In the genomic region with DNA sequence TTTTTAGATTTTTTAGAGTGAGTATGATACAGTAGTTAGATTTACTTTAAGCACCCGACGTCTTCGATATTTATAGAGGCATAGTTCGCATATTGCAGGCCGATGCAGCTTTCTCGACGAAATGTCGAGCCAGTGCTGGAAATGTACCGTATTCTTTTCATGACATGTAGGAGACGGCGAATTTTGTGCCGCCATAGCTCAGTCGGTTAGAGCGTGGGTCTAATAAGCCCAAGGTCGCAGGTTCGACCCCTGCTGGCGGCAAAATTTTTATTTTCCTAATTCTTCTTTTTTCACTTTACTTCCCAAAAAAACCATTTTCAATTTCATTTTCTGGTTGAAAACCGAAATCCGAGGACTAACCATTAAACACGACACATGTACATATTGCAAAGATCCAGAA, we compare ENCODE assay signal across 1 worm cellular context.
TF ChIP-seq lines count a peak whose summit lies in the region.

No protein-coding gene starts in this region.

TF ChIP-seq in whole organism, L4 larva, 104 proteins besides CTCF, POLR2A, EP300 and RAD21 (continued from another document):
- TF ChIP-seq ceh-32 (tag; optimal IDR thresholded peaks at IDR 0.05; lab: Kevin White, UChicago; ENCODE audit: poor library complexity) (no peak), madf-9 (GFP tag; conservative IDR thresholded peaks at IDR 0.05; lab: Robert Waterston, UW) (0 out of 2 replicates have a peak, but pooled peaks have one; percentile 29), lin-38 (GFP tag; IDR thresholded peaks at IDR 0.05; lab: Robert Waterston, UW) (peak; percentile 46), lin-39 (tag; optimal IDR thresholded peaks at IDR 0.05; lab: Kevin White, UChicago) (no peak), nhr-77 (tag; optimal IDR thresholded peaks at IDR 0.05; lab: Kevin White, UChicago) (no peak), F44E2.7 (GFP tag; IDR thresholded peaks at IDR 0.05; lab: Robert Waterston, UW) (0 out of 2 replicates have a peak, but pooled peaks have one; percentile 13), mes-2 (tag; optimal IDR thresholded peaks at IDR 0.05; lab: Kevin White, UChicago; ENCODE audit: poor library complexity, severe bottlenecking) (peak; percentile 46), sdz-12 (GFP tag; optimal IDR thresholded peaks at IDR 0.05; lab: Kevin White, UChicago) (no peak), gei-8 (GFP tag; optimal IDR thresholded peaks at IDR 0.05; lab: Kevin White, UChicago) (no peak), ZK337.2 (GFP tag; IDR thresholded peaks at IDR 0.05; lab: Robert Waterston, UW) (0 out of 2 replicates have a peak, but pooled peaks have one; percentile 36), F26F4.8 (GFP tag; conservative IDR thresholded peaks at IDR 0.05; lab: Robert Waterston, UW) (0 out of 2 replicates have a peak, but pooled peaks have one; percentile 44), arid-1 (GFP tag; conservative IDR thresholded peaks at IDR 0.05; lab: Robert Waterston, UW) (0 out of 2 replicates have a peak, but pooled peaks have one; percentile 11), nhr-41 (GFP tag; IDR thresholded peaks at IDR 0.05; lab: Robert Waterston, UW) (no peak), Y105C5A.15 (GFP tag; IDR thresholded peaks at IDR 0.05; lab: Robert Waterston, UW) (no peak), Y48G9A.11 (GFP tag; IDR thresholded peaks at IDR 0.05; lab: Robert Waterston, UW) (peak; percentile 48; the same call in 1 of the 2 replicates), zfp-2 (tag; optimal IDR thresholded peaks at IDR 0.05; lab: Kevin White, UChicago) (no peak)
